Worm (Caenorhabditis elegans) whole organism, late embryonic: ENCODE results near the gene cec-7.

ENCODE experiments used
- C38D4.7 ChIP-seq: fragments of 200-800 bp; sonication (Bioruptor generic); optimal IDR thresholded peaks from 2 replicates; lab custom pipeline; 2018; ENCODE audit warnings: mild to moderate bottlenecking, missing genetic modification characterization, moderate library complexity, missing compliant biosample characterization
- F13H6.1 ChIP-seq: sonication (generic microtip); optimal IDR thresholded peaks from 2 replicates; lab custom pipeline; 2016; ENCODE audit warnings: missing genetic modification characterization, missing compliant biosample characterization
- ceh-24 ChIP-seq: sonication (generic microtip); optimal IDR thresholded peaks from 2 replicates; lab custom pipeline; 2016; ENCODE audit warnings: mild to moderate bottlenecking, missing genetic modification characterization, missing compliant biosample characterization
- pat-9 ChIP-seq: fragments of 200-800 bp; sonication (Bioruptor generic); optimal IDR thresholded peaks from 2 replicates; lab custom pipeline; 2018; ENCODE audit warnings: mild to moderate bottlenecking, missing genetic modification characterization, moderate library complexity, missing compliant biosample characterization
- pha-4 ChIP-seq: fragments of 150-350 bp; optimal IDR thresholded peaks from 2 replicates; lab custom pipeline; 2018; ENCODE audit warnings: missing biosample characterization, missing genetic modification reagents, missing genetic modification characterization
- tbx-2 ChIP-seq: sonication (generic microtip); optimal IDR thresholded peaks from 2 replicates; lab custom pipeline; 2016; ENCODE audit warnings: missing genetic modification characterization, missing compliant biosample characterization
- unc-3 ChIP-seq, 2 experiments: fragments of 200-800 bp in 1 of 2; sonication (Bioruptor generic) in 1 of 2; sonication (generic microtip) in 1 of 2; conservative IDR thresholded peaks in 1 of 2; optimal IDR thresholded peaks in 1 of 2; 2 replicates each; pipeline versions ENCODE4 v1.3.6 to Lab custom; 2016 to 2022; ENCODE audit warnings: missing compliant biosample characterization in 2 of 2, missing genetic modification characterization in 2 of 2, missing genetic modification reagents in 1 of 2

DNA sequence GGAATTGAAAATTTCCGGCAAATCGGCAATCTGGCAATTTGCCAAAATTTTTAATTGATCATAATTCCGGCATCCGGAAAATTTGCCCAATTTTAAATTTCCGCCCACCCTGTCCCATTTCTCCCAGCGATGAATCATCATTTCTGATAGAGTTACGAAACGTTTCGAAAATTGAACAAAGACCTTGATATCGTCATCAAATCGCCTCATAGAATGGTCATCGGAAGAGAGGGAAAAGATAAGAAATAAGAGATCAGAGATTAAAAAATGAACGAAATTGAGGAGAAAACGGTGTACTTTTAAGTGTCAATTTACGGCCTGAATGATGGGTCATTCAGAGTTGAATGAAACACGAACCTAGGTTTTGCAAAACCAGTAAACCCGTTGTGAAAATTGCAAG, 29.8 kb downstream of the cec-7 start:
- TF ChIP-seq C38D4.7: no peak
- TF ChIP-seq tbx-2 (tag; lab: Kevin White, UChicago): no peak
- TF ChIP-seq pat-9 (tag; lab: Kevin White, UChicago): no peak
- TF ChIP-seq unc-3 (GFP tag; conservative IDR thresholded peaks at IDR 0.05; lab: Robert Waterston, UW): no peak
- TF ChIP-seq unc-3 (tag; optimal IDR thresholded peaks at IDR 0.05; lab: Kevin White, UChicago): no peak
- no peak for TF ChIP-seq pha-4 (tag; lab: Kevin White, UChicago)
- TF ChIP-seq ceh-24 (tag; lab: Kevin White, UChicago): no peak
- no peak for TF ChIP-seq F13H6.1 (tag; lab: Kevin White, UChicago)
